Fruit fly (Drosophila melanogaster): ENCODE data around the gene CG5080.

Gene CG5080

DNA sequence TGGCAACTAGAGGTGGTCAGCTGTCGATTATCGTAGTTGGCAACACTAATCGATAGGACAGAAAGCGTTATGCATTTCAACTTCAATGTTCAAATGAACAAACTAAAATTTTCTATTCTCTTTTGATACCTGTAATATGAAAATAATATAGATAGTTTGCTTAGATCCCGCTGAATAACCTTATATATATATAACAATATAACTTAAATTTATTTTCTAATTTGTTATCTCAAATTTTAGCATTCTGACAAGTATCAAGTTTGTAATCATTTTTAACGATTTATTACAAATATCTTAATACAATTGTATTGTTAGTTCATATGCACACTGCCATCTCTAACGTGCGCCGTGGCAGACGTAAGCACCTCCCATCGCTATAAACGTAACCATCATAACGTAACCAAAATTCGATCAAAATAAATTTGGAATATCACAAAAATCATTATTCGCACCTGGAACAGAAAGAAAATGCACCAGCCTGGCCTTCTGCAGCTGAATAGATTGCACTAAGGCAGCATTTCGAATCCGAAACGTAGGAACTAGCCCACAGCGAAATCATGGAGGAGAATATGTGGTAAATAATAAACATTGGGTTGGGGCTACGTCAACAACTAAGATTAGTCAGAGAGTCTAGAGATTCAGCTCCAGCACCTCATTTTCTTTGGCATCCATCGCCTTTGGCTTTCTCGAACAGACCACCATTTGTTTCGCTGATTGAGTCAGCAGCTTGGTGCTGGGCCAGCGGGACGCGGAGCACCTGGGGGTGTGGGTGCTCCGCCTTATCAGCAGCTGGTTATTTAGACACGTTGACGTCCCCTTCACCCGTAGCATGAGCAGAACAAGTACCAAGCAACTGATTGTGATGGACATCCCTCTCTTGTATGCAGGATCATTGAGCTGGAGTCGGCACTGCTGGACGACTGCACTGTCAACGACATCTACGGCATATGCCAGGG, 34.5 kb downstream of the CG5080 start, which contains the start of the genes Pino and TBC1D23:
Pino (minus strand) TSS at position 22 of the 956 bp plus-strand sequence.
TBC1D23 (plus strand) TSS at position 385 of the 956 bp plus-strand sequence.
- peak; percentile 63 for TF ChIP-seq noc (tag; optimal IDR thresholded peaks at IDR 0.05)

DNA sequence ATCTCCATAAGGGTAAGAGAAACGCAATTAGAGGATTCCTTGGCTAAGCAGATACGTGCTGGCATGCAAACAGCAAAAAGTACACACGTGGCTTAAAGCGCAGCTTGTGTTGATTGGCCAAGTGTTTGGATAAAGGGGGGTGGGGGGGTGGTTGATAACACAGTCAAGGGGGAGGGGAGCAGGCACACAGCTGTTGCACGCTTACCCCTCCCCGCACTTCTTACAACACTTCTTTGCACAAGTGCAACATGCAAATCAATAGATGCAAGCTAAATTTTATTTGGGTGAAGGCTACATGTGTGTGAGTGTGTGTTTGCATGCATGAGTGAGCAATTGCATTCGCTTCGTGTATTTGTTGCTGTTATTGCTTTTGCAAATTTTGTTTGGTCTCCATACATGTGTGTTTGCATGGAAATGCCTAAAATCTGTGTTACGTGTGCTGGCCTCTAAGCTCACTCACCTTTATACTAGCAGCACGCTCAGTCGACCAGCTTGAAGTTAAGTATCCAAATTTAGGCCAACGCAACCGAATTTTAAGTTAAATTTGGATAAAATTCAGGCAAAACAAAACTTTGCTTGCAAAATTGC, 35.2 kb downstream of the CG5080 start:
- no peak for TF ChIP-seq noc (tag; optimal IDR thresholded peaks at IDR 0.05)

DNA sequence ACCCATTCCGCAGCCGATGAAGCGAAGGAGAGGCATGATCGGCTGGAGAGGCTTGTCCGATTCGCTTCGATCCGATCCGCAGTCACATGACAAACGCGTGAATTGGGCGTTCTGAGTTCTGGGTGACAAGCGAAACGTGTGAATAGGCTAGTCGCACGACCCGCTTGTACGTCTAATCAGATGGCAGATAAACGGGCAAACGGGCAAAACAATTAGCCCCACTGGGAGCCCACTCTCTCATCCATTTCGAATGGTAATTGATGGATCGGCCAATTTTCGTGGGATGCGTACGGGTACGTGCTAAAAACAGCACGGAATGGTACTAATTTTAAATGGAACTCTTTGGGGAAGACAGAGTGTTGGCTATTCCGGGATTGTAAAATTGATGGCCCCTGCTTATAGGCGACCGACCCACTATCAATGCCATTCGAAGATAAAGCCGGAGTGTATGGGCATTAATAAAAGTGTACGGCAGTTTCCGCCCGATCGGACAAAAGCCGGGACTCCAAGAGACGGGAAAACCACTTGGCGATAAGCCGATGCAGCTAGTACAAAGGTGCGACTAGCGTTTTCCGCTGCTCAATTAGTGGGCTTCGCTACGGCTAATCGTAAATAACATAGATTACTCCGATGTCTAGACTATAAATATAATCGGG, 36.1 kb downstream of the CG5080 start:
- peak; percentile 58 for TF ChIP-seq noc (tag; optimal IDR thresholded peaks at IDR 0.05)

DNA sequence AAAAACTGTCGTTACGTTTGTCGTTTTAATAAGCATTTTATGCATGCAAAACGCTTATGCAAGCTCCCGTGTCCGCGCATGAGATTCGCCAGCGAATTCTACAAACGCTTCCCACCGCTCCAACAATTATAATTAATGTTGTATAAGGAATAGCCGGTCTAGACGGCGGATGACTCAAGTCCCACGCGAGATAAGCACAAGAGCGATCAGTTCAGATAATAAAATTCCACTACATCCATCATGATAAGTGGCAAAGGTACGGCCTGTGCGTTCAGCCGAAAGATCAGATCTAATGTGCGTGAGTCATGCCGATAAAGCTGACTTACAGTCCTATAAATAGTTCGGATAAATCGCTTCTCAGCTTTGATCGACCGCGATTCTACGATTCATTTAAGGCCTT, 37.2 kb downstream of the CG5080 start:
- TF ChIP-seq noc (tag; optimal IDR thresholded peaks at IDR 0.05): no peak

DNA sequence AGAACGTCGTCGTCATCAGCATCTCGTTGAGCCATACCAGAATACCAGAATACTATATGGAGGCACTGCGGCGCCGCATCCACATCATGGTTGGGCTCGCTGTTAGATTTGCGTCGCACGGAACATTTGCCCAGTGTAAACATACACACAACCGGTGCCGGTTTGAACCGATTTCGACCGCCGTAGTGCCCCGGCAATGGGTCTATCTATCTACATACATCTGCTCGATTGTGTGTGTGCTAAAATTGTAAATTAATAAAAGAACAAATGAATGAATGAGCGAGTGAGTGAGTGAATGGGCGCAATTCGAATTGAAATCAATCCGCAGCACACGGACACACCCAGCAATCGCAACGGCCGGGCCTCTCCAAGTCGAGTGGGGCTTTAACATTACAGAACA, 38.2 kb downstream of the CG5080 start:
- TF ChIP-seq noc (tag; optimal IDR thresholded peaks at IDR 0.05): no peak

- TF ChIP-seq noc (tag; optimal IDR thresholded peaks at IDR 0.05): no peak
Observed at dm6 chr2L:1124265-1124664, 39.4 kb downstream of the CG5080 start.

dm6 chr2L:1123078-1123818, 40.4 kb downstream of the CG5080 start:
- TF ChIP-seq noc (tag; optimal IDR thresholded peaks at IDR 0.05): no peak

dm6 chr2L:1122711-1122960, 41.0 kb downstream of the CG5080 start:
- no peak for TF ChIP-seq noc (tag; optimal IDR thresholded peaks at IDR 0.05)

- TF ChIP-seq noc (tag; optimal IDR thresholded peaks at IDR 0.05): no peak
Observed at dm6 chr2L:1121942-1122710, 41.6 kb downstream of the CG5080 start.

- TF ChIP-seq noc (tag; optimal IDR thresholded peaks at IDR 0.05): no peak
Observed at dm6 chr2L:1120206-1120902, 43.3 kb downstream of the CG5080 start.

DNA sequence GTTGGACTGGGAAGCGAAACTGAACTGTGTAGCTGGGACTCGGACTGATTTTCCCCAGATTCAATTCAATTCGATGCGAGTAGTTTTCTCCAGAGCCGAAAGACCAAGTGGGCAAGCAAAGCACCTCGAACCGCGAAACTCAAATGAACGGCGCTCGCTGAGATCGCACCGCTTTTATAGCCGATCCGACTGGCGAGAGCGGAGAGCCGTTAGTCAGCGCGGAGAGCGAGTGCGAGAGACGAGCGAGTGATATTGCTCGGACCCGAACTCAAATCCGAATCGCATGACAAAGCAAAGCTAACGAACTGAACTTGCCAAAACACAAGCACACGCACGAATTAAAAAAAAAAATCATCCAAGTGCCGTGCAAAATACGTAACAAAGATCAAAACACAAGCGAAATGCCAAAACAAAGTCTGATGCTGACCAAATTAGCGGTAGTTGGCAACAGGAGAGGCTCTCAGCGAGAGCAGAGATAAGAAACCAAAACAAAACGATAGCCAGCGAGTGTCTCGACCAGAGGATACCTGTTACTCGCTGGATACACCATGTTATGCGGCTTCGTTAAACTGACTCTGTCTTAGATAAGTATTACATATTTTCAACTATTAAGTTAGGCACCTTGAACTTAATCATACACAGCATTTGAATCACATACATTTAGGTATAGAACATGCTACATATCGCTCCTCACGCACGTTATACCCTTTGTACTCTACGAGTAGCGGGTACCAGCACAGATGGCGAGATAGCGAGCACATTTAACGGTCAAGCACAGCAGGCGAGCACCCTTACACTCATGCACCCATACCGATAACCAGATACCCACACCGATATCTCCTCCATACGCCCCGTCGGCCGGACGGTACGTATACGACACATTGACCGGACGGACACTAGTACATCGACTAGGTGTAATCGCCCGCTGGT, 44.5 kb downstream of the CG5080 start:
- peak; percentile 96 for TF ChIP-seq noc (tag; optimal IDR thresholded peaks at IDR 0.05)

dm6 chr2L:1118149-1118548, 45.5 kb downstream of the CG5080 start:
- no peak for TF ChIP-seq noc (tag; optimal IDR thresholded peaks at IDR 0.05)

DNA sequence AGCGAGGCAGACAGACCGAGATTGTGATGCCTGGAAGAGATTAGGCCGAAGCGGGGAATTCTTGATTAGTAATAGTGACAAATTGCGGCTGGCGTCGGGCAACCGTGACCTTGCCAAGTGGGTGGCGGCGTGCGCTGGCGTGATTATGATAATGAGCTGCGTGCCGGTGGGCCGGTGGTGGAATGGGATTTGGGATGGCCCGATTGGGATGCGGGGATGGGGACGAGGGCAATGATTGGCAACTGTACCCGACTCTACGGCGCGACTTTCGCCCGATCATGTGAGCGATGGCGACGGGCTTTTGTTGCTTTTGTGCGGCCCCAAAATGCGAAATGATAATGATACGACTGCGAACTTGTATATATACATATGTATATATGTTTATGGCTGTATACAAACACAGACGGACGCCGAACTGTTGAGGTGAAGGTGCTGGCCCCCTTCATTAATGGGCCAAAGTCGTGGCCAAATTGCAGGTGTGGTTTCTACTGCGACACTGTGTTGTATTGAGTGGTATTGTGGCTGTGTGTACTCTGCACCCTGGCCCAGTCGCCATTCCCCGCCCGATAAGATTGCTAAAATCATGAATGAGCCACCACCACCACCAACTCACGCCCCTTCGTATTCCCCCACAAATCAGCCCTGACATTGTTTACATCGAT, 46.9 kb downstream of the CG5080 start:
- TF ChIP-seq noc (tag; optimal IDR thresholded peaks at IDR 0.05): peak; percentile 43

Measured in whole organism, larva.